Fruit fly (Drosophila melanogaster) S2 (cell line): ENCODE measurements around the gene ND-B14.5AL.

ENCODE experiments used
- CG8478 ChIP-seq: fragments of >200 bp; optimal IDR thresholded peaks from 2 replicates; lab custom pipeline; 2018
- CTCF ChIP-seq, 2 experiments: fragments of >200 bp; optimal IDR thresholded peaks; 2 replicates each; lab custom pipeline; 2018

The ND-B14.5AL gene

dm6 chr3L:22646863-22647262, 40.7 kb downstream of the ND-B14.5AL start, which contains the start of gene CG33768:
Gene CG33768, plus strand, starts transcription at chr3L:22647163.
- TF ChIP-seq CTCF (optimal IDR thresholded peaks at IDR 0.05; lab: Kevin White, UChicago) (no peak), CG8478 (no peak)

dm6 chr3L:22647627-22648026, 41.5 kb downstream of the ND-B14.5AL start, which contains the start of gene CG33769:
Gene CG33769, plus strand, starts transcription at chr3L:22647927.
- no peak for TF ChIP-seq CTCF (optimal IDR thresholded peaks at IDR 0.05; lab: Kevin White, UChicago)
- no peak for TF ChIP-seq CG8478

DNA sequence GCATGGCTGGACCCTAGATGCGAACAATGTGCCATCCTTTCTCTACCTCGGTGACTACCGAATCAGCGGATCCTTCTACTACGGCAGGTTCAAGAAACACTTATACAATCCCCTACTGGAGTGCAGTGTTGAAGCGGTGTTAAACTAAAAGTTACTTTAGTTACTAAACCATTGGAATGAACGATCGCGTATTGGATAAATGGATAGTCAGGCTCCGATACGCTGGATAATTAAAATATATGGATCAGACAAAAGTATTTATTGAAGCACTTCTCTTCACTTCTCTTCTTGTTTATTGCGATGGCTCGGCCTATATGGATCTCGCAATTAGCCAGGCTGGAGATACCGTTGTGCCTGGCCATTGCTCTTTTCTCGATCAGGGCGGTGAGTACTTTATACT, 42.2 kb downstream of the ND-B14.5AL start, which contains the start of gene CG33770:
TSS of gene CG33770 (plus strand) at position 301 of the 400 bp plus-strand sequence.
- no peak for TF ChIP-seq CG8478
- TF ChIP-seq CTCF (optimal IDR thresholded peaks at IDR 0.05; lab: Kevin White, UChicago) = no peak

DNA sequence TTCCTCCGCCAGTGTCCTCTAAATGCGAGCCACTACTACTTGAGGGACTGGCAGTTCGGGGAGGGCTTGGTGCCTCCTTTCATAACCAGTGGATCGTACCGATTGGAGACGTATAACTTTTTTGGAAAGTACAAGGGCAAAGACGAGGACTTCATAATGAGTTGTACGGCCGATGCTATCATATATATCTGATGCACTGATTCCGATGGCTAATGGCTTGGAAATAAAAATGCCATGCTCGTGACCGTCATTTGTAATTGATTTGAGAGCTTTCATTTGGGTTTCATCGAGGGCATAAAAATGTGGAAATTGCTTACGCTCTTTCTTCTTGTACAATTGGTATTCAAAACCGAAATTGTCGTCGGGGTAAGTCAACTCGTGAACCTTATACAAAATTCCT, 42.9 kb downstream of the ND-B14.5AL start, which contains the start of gene CG33771:
TSS of gene CG33771 (plus strand) at position 301 of the 400 bp plus-strand sequence.
- TF ChIP-seq CG8478 (no peak), CTCF (optimal IDR thresholded peaks at IDR 0.05; lab: Kevin White, UChicago) (no peak)

dm6 chr3L:22652425-22652824, 46.3 kb downstream of the ND-B14.5AL start, which contains the start of gene CG33772:
Gene CG33772, minus strand, starts transcription at chr3L:22652525.
- TF ChIP-seq CTCF (optimal IDR thresholded peaks at IDR 0.05; lab: Kevin White, UChicago) (no peak), CG8478 (no peak)
